Worm (Caenorhabditis elegans): ENCODE data around the gene T16G12.9.
A peak's percentile ranks its signal among the peaks of the same experiment; 100 is the strongest.

T16G12.9 gene

ce11 chrIII:10040013-10040412 is 38.0 kb downstream of the T16G12.9 start, which contains the start of gene T16G12.7:
Gene T16G12.7, minus strand, starts transcription at chrIII:10040113.
- TF ChIP-seq fkh-10 (GFP tag; optimal IDR thresholded peaks at IDR 0.05) (no peak), pqm-1 (tag; optimal IDR thresholded peaks at IDR 0.05) (no peak), ztf-11 (tag; optimal IDR thresholded peaks at IDR 0.05) (no peak), zag-1 (tag; optimal IDR thresholded peaks at IDR 0.05) (no peak), Y116A8C.19 (tag; optimal IDR thresholded peaks at IDR 0.05; ENCODE audit: borderline replicate concordance) (no peak), nhr-20 (tag; optimal IDR thresholded peaks at IDR 0.05) (no peak), unc-98 (GFP tag; IDR thresholded peaks at IDR 0.05) (no peak), C16A3.4 (tag; optimal IDR thresholded peaks at IDR 0.05) (no peak), nhr-237 (tag; optimal IDR thresholded peaks at IDR 0.05) (no peak), jun-1 (tag; optimal IDR thresholded peaks at IDR 0.05) (no peak), ces-1 (GFP tag; optimal IDR thresholded peaks at IDR 0.05) (no peak), sox-4 (tag; optimal IDR thresholded peaks at IDR 0.05) (no peak)

ce11 chrIII:10037150-10037549 is 40.9 kb downstream of the T16G12.9 start, which contains the start of gene M04D8.7:
Gene M04D8.7, plus strand, starts transcription at chrIII:10037450.
- peak; percentile 41 for TF ChIP-seq fkh-8 (tag; optimal IDR thresholded peaks at IDR 0.05)
- TF ChIP-seq nhr-71 (tag; optimal IDR thresholded peaks at IDR 0.05), result peak; percentile 12
- no peak for TF ChIP-seq ztf-11 (tag; optimal IDR thresholded peaks at IDR 0.05)

ce11 chrIII:10035783-10036182 is 42.3 kb downstream of the T16G12.9 start, which contains the start of gene xbx-3:
Gene xbx-3, plus strand, starts transcription at chrIII:10035945.
- TF ChIP-seq ceh-63 (GFP tag; optimal IDR thresholded peaks at IDR 0.05) (no peak), fkh-8 (tag; optimal IDR thresholded peaks at IDR 0.05) (peak; percentile 98), grh-1 (GFP tag; IDR thresholded peaks at IDR 0.05) (no peak), ceh-90 (tag; optimal IDR thresholded peaks at IDR 0.05) (no peak), nhr-77 (tag; optimal IDR thresholded peaks at IDR 0.05) (no peak), Y116A8C.19 (tag; optimal IDR thresholded peaks at IDR 0.05; ENCODE audit: borderline replicate concordance) (no peak), swsn-7 (tag; optimal IDR thresholded peaks at IDR 0.05) (peak; percentile 44), fkh-10 (GFP tag; optimal IDR thresholded peaks at IDR 0.05) (peak; percentile 17), lin-15B (tag; optimal IDR thresholded peaks at IDR 0.05) (no peak), nhr-47 (tag; optimal IDR thresholded peaks at IDR 0.05) (peak; percentile 79), nhr-76 (tag; optimal IDR thresholded peaks at IDR 0.05) (no peak), ztf-4 (tag; optimal IDR thresholded peaks at IDR 0.05) (peak; percentile 34), tbx-2 (tag; optimal IDR thresholded peaks at IDR 0.05) (no peak), pax-3 (tag; optimal IDR thresholded peaks at IDR 0.05) (peak; percentile 29), elt-3 (tag; optimal IDR thresholded peaks at IDR 0.05) (no peak), ztf-11 (tag; optimal IDR thresholded peaks at IDR 0.05) (no peak), dsc-1 (tag; optimal IDR thresholded peaks at IDR 0.05) (peak; percentile 29), unc-86 (tag; optimal IDR thresholded peaks at IDR 0.05) (no peak), nhr-11 (tag; optimal IDR thresholded peaks at IDR 0.05) (peak; percentile 66), nhr-71 (tag; optimal IDR thresholded peaks at IDR 0.05) (peak; percentile 84), mep-1 (tag; optimal IDR thresholded peaks at IDR 0.05) (peak; percentile 20), unc-30 (tag; optimal IDR thresholded peaks at IDR 0.05) (no peak), ceh-8 (GFP tag; optimal IDR thresholded peaks at IDR 0.05) (no peak), hlh-17 (GFP tag; optimal IDR thresholded peaks at IDR 0.05; ENCODE audit: borderline replicate concordance) (no peak), irx-1 (tag; optimal IDR thresholded peaks at IDR 0.05) (no peak), xbp-1 (tag; optimal IDR thresholded peaks at IDR 0.05) (peak; percentile 27), sptf-1 (tag; optimal IDR thresholded peaks at IDR 0.05) (no peak), C16A3.4 (tag; optimal IDR thresholded peaks at IDR 0.05) (no peak), nhr-20 (tag; optimal IDR thresholded peaks at IDR 0.05) (peak; percentile 13), egl-13 (tag; optimal IDR thresholded peaks at IDR 0.05) (no peak), ceh-82 (tag; optimal IDR thresholded peaks at IDR 0.05) (no peak), sox-4 (tag; optimal IDR thresholded peaks at IDR 0.05) (peak; percentile 84)

ce11 chrIII:10033881-10034280 is 44.2 kb downstream of the T16G12.9 start, which contains the start of gene M04D8.8:
Gene M04D8.8, plus strand, starts transcription at chrIII:10034181.
- TF ChIP-seq sup-37 (GFP tag; optimal IDR thresholded peaks at IDR 0.05) (no peak), ceh-8 (GFP tag; optimal IDR thresholded peaks at IDR 0.05) (no peak), elt-3 (tag; optimal IDR thresholded peaks at IDR 0.05) (no peak), nhr-84 (tag; optimal IDR thresholded peaks at IDR 0.05) (no peak)

Measured in whole organism, L1 larva.